Fruit fly (Drosophila melanogaster) whole organism, embryonic: ENCODE measurements around the gene amon.

Experiments
- ATbp ChIP-seq: fragments of 200-800 bp; sonication (Bioruptor generic); optimal IDR thresholded peaks from 2 replicates; lab custom pipeline; 2017; ENCODE audit warnings: missing biosample characterization, mild to moderate bottlenecking, missing genetic modification characterization, missing genetic modification reagents
- Abd-B ChIP-seq: fragments of 200-800 bp; sonication (Bioruptor generic); optimal IDR thresholded peaks from 2 replicates; lab custom pipeline; 2018; ENCODE audit warnings: missing biosample characterization, mild to moderate bottlenecking, missing genetic modification characterization, moderate library complexity
- Ada2b ChIP-seq: fragments of 200-800 bp; sonication (Bioruptor generic); IDR thresholded peaks from 2 replicates; pipeline ENCODE4 v1.3.6; 2022; ENCODE audit warnings: missing biosample characterization, missing genetic modification characterization
- Atf-2 ChIP-seq: fragments of 200-800 bp; sonication (Bioruptor generic); optimal IDR thresholded peaks from 2 replicates; lab custom pipeline; 2016; ENCODE audit warnings: missing biosample characterization, missing genetic modification characterization
- Awh ChIP-seq: fragments of 200-800 bp; sonication (Bioruptor generic); IDR thresholded peaks from 2 replicates; pipeline ENCODE4, ENCODE4 v1.3.6; 2022; ENCODE audit warnings: missing biosample characterization, missing genetic modification characterization
- Bteb2 ChIP-seq: fragments of 200-800 bp; sonication (Bioruptor generic); optimal IDR thresholded peaks from 2 replicates; lab custom pipeline; 2016; ENCODE audit warnings: missing biosample characterization, missing genetic modification characterization
- CG11723 ChIP-seq: fragments of 200-800 bp; sonication (Bioruptor generic); optimal IDR thresholded peaks from 2 replicates; lab custom pipeline; 2017; ENCODE audit warnings: missing biosample characterization, mild to moderate bottlenecking, missing genetic modification characterization
- CG12236 ChIP-seq: fragments of 200-800 bp; sonication (Bioruptor generic); optimal IDR thresholded peaks from 2 replicates; lab custom pipeline; 2016; ENCODE audit warnings: missing biosample characterization, missing genetic modification characterization
- CG12391 ChIP-seq: fragments of 200-800 bp; sonication (Bioruptor generic); optimal IDR thresholded peaks from 3 replicates; lab custom pipeline; 2018; ENCODE audit warnings: missing biosample characterization, mild to moderate bottlenecking, missing genetic modification characterization, moderate library complexity
- CG12659 ChIP-seq: fragments of 200-800 bp; sonication (Bioruptor generic); optimal IDR thresholded peaks from 3 replicates; lab custom pipeline; 2017; ENCODE audit warnings: mild to moderate bottlenecking, missing biosample characterization, missing genetic modification reagents, missing genetic modification characterization
- CG14050 ChIP-seq: fragments of 200-800 bp; sonication (Bioruptor generic); IDR thresholded peaks from 3 replicates; pipeline ENCODE4 v1.3.6; 2022; ENCODE audit warnings: missing biosample characterization, missing genetic modification characterization
- CG14667 ChIP-seq: fragments of 200-800 bp; sonication (Bioruptor generic); IDR thresholded peaks from 2 replicates; pipeline ENCODE4 v1.3.6; 2022; ENCODE audit warnings: missing biosample characterization, missing genetic modification characterization
- CG16815 ChIP-seq: fragments of 200-800 bp; sonication (Bioruptor generic); optimal IDR thresholded peaks from 3 replicates; lab custom pipeline; 2017; ENCODE audit warnings: missing biosample characterization, mild to moderate bottlenecking, missing genetic modification characterization
- CG17385 ChIP-seq: fragments of 200-800 bp; sonication (Bioruptor generic); optimal IDR thresholded peaks from 3 replicates; lab custom pipeline; 2018; ENCODE audit warnings: missing biosample characterization, mild to moderate bottlenecking, missing genetic modification characterization
- CG2129 ChIP-seq: fragments of 200-800 bp; sonication (Bioruptor generic); IDR thresholded peaks from 2 replicates; pipeline ENCODE4 v1.3.6; 2022; ENCODE audit warnings: missing biosample characterization, missing genetic modification characterization; ENCODE audit not compliant: partially characterized antibody
- CG2678 ChIP-seq: fragments of 200-800 bp; sonication (Bioruptor generic); optimal IDR thresholded peaks from 3 replicates; lab custom pipeline; 2019; ENCODE audit warnings: missing biosample characterization, mild to moderate bottlenecking, missing genetic modification characterization, moderate library complexity
- CG32532 ChIP-seq: fragments of 200-800 bp; sonication (Bioruptor generic); IDR thresholded peaks from 2 replicates; pipeline ENCODE4 v1.3.6; 2022; ENCODE audit warnings: missing biosample characterization, missing genetic modification characterization
- CG43689 ChIP-seq: fragments of 200-800 bp; sonication (Bioruptor generic); IDR thresholded peaks from 2 replicates; pipeline ENCODE4 v1.3.6; 2022; ENCODE audit warnings: missing biosample characterization, missing genetic modification characterization
- CG4617 ChIP-seq: fragments of 200-800 bp; sonication (Bioruptor generic); optimal IDR thresholded peaks from 3 replicates; lab custom pipeline; 2016; ENCODE audit warnings: missing biosample characterization, missing genetic modification characterization, borderline replicate concordance
- CG6254 ChIP-seq: fragments of 200-800 bp; sonication (Bioruptor generic); optimal IDR thresholded peaks from 3 replicates; lab custom pipeline; 2017; ENCODE audit warnings: mild to moderate bottlenecking, missing biosample characterization, missing genetic modification reagents, missing genetic modification characterization
- CG6791 ChIP-seq: fragments of 200-800 bp; sonication (Bioruptor generic); IDR thresholded peaks from 3 replicates; pipeline ENCODE4 v1.3.6; 2022; ENCODE audit warnings: missing biosample characterization, missing genetic modification characterization; ENCODE audit not compliant: partially characterized antibody
- CG8359 ChIP-seq: fragments of 200-800 bp; sonication (Bioruptor generic); optimal IDR thresholded peaks from 2 replicates; lab custom pipeline; 2017; ENCODE audit warnings: missing biosample characterization, mild to moderate bottlenecking, missing genetic modification characterization, borderline replicate concordance
- CG8924 ChIP-seq: fragments of 200-800 bp; optimal IDR thresholded peaks from 3 replicates; lab custom pipeline; 2019; ENCODE audit warnings: missing biosample characterization, mild to moderate bottlenecking, missing genetic modification characterization, moderate library complexity
- CG9437 ChIP-seq: fragments of 200-800 bp; sonication (Bioruptor generic); optimal IDR thresholded peaks from 2 replicates; lab custom pipeline; 2018; ENCODE audit warnings: missing biosample characterization, mild to moderate bottlenecking, missing genetic modification characterization
- CkIIα-i1 ChIP-seq: fragments of 200-800 bp; sonication (Bioruptor generic); IDR thresholded peaks from 2 replicates; pipeline ENCODE4 v1.3.6; 2022; ENCODE audit warnings: missing biosample characterization, missing genetic modification characterization
- Dfd ChIP-seq, 2 experiments: fragments of >200 bp; optimal IDR thresholded peaks; 2 replicates each; lab custom pipeline; 2017; ENCODE audit warnings: missing biosample characterization in 2 of 2, missing genetic modification characterization in 2 of 2
- H2.0 ChIP-seq: fragments of 200-800 bp; sonication (Bioruptor generic); IDR thresholded peaks from 2 replicates; pipeline ENCODE4 v1.3.6; 2022; ENCODE audit warnings: missing biosample characterization, missing genetic modification characterization
- HLH3B ChIP-seq: fragments of 200-800 bp; sonication (Bioruptor generic); IDR thresholded peaks from 2 replicates; pipeline ENCODE4 v1.3.6; 2022; ENCODE audit warnings: missing biosample characterization, missing genetic modification characterization
- Hr3 ChIP-seq: fragments of 200-800 bp; sonication (Bioruptor generic); optimal IDR thresholded peaks from 3 replicates; lab custom pipeline; 2016; ENCODE audit warnings: missing biosample characterization, missing genetic modification characterization
- Med ChIP-seq: fragments of 200-800 bp; sonication (Bioruptor generic); peaks from one replicate; lab custom pipeline; 2016; ENCODE audit warnings: missing biosample characterization, missing genetic modification characterization, mild to moderate bottlenecking, inconsistent platforms, moderate library complexity
- Ptx1 ChIP-seq: fragments of 200-800 bp; sonication (Bioruptor generic); IDR thresholded peaks from 2 replicates; pipeline ENCODE4 v1.3.6; 2022; ENCODE audit warnings: missing biosample characterization, missing genetic modification characterization
- Rfx ChIP-seq: fragments of 200-800 bp; sonication (Bioruptor generic); IDR thresholded peaks from 2 replicates; pipeline ENCODE4 v1.3.6; 2022; ENCODE audit warnings: missing biosample characterization, missing genetic modification characterization
- Taf1 ChIP-seq: fragments of 200-800 bp; sonication (Bioruptor generic); IDR thresholded peaks from 2 replicates; pipeline ENCODE4 v1.3.6; 2022; ENCODE audit warnings: missing biosample characterization, missing genetic modification characterization
- bsh ChIP-seq, 2 experiments: fragments of 200-800 bp; sonication (Bioruptor generic); optimal IDR thresholded peaks; 2 replicates each; lab custom pipeline; 2017 to 2018; ENCODE audit warnings: mild to moderate bottlenecking in 2 of 2, missing biosample characterization in 2 of 2, missing genetic modification characterization in 2 of 2, moderate library complexity in 1 of 2
- btn ChIP-seq: fragments of 200-800 bp; sonication (Bioruptor generic); optimal IDR thresholded peaks from 2 replicates; lab custom pipeline; 2016; ENCODE audit warnings: missing biosample characterization, missing genetic modification characterization
- crp ChIP-seq, 2 experiments: fragments of 200-800 bp; sonication (Bioruptor generic); optimal IDR thresholded peaks; 2 replicates in 1 of 2; 3 replicates in 1 of 2; lab custom pipeline; 2017; ENCODE audit warnings: missing biosample characterization in 2 of 2, missing genetic modification characterization in 2 of 2, mild to moderate bottlenecking in 1 of 2, moderate library complexity in 1 of 2
- hkb ChIP-seq, 2 experiments: fragments of 200-800 bp in 1 of 2; fragments of >200 bp in 1 of 2; sonication (Bioruptor generic) in 1 of 2; IDR thresholded peaks in 1 of 2; optimal IDR thresholded peaks in 1 of 2; 2 replicates each; pipeline versions ENCODE4 v1.3.6 to Lab custom; 2017 to 2022; ENCODE audit warnings: missing biosample characterization in 1 of 2, missing genetic modification characterization in 1 of 2
- insv ChIP-seq, 2 experiments: fragments of 200-800 bp; sonication (Bioruptor generic); optimal IDR thresholded peaks; 3 replicates each; lab custom pipeline; 2016 to 2018; ENCODE audit warnings: missing biosample characterization in 2 of 2, missing genetic modification characterization in 2 of 2
- ken ChIP-seq: fragments of 200-800 bp; sonication (Bioruptor generic); IDR thresholded peaks from 3 replicates; pipeline ENCODE4 v1.3.6; 2022; ENCODE audit warnings: missing biosample characterization, missing genetic modification characterization
- knrl ChIP-seq: fragments of 200-800 bp; sonication (Bioruptor generic); IDR thresholded peaks from 3 replicates; pipeline ENCODE4 v1.3.6; 2022; ENCODE audit warnings: missing biosample characterization, missing genetic modification characterization; ENCODE audit not compliant: partially characterized antibody
- nom ChIP-seq: fragments of 200-800 bp; sonication (Bioruptor generic); optimal IDR thresholded peaks from 2 replicates; lab custom pipeline; 2017; ENCODE audit warnings: missing biosample characterization, missing genetic modification characterization, mild to moderate bottlenecking, moderate library complexity, missing genetic modification reagents
- oc ChIP-seq: fragments of 200-800 bp; sonication (Bioruptor generic); optimal IDR thresholded peaks from 2 replicates; lab custom pipeline; 2018; ENCODE audit warnings: missing biosample characterization, mild to moderate bottlenecking, missing genetic modification characterization, moderate library complexity
- peb ChIP-seq: fragments of 200-800 bp; sonication (Bioruptor generic); IDR thresholded peaks from 2 replicates; pipeline ENCODE4 v1.3.6; 2022; ENCODE audit warnings: missing biosample characterization, missing genetic modification characterization
- pfk ChIP-seq: fragments of 200-800 bp; sonication (Bioruptor generic); optimal IDR thresholded peaks from 2 replicates; lab custom pipeline; 2018; ENCODE audit warnings: missing biosample characterization, mild to moderate bottlenecking, missing genetic modification characterization, moderate library complexity
- prd ChIP-seq, 3 experiments: fragments of >200 bp in 2 of 3; fragments of 200-800 bp in 1 of 3; sonication (Bioruptor generic) in 1 of 3; optimal IDR thresholded peaks in 2 of 3; IDR thresholded peaks in 1 of 3; 2 replicates in 2 of 3; 3 replicates in 1 of 3; pipeline versions ENCODE4 v1.3.6 to Lab custom; 2017 to 2022; ENCODE audit warnings: missing biosample characterization in 1 of 3, missing genetic modification characterization in 1 of 3
- seq ChIP-seq: fragments of 200-800 bp; sonication (Bioruptor generic); IDR thresholded peaks from 2 replicates; pipeline ENCODE4 v1.3.6; 2022; ENCODE audit warnings: missing biosample characterization, missing genetic modification characterization
- slp2 ChIP-seq: fragments of 200-800 bp; sonication (Bioruptor generic); optimal IDR thresholded peaks from 2 replicates; lab custom pipeline; 2016; ENCODE audit warnings: missing biosample characterization, missing genetic modification characterization
- vvl ChIP-seq: fragments of 200-800 bp; sonication (Bioruptor generic); IDR thresholded peaks from 2 replicates; pipeline ENCODE4 v1.3.6; 2022; ENCODE audit warnings: missing biosample characterization, missing genetic modification characterization
- zf30C ChIP-seq: fragments of 200-800 bp; sonication (Bioruptor generic); optimal IDR thresholded peaks from 3 replicates; lab custom pipeline; 2018; ENCODE audit warnings: missing biosample characterization, mild to moderate bottlenecking, missing genetic modification characterization

Gene amon

DNA sequence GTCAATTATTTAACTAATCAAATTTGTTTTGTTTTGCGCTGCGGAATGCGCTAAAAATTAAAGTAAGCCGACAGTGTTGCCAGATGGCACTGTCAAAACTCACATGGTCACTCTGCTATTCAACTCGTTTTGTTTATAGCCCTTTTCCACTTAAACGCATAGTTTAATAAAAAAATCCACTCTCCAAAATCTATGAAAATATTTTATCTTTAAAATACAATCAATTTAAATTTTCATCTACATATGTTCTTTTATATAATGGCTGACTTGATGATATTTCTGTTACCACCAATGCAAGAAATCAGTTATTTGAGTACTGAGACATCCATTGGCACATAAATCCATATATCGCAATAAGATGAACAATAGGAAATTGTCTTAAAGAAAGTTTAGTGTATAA lies 3.3 kb upstream of the amon start, which contains the start of gene CG6425 (continued):
- no peak for TF ChIP-seq CG6791 (GFP tag; lab: Robert Waterston, UW)
- no peak for TF ChIP-seq CG2129 (GFP tag; lab: Robert Waterston, UW)
- peak; percentile 23 for TF ChIP-seq CG8924
- no peak for TF ChIP-seq insv (GFP tag; optimal IDR thresholded peaks at IDR 0.05; lab: Kevin White, UChicago)
- no peak for TF ChIP-seq prd (optimal IDR thresholded peaks at IDR 0.05; lab: Kevin White, UChicago)
- peak; percentile 19; the same call in 1 of the 3 replicates for TF ChIP-seq prd (GFP tag; IDR thresholded peaks at IDR 0.05; lab: Robert Waterston, UW)
- peak; percentile 12; the same call in 1 of the 2 replicates for TF ChIP-seq HLH3B (GFP tag; lab: Robert Waterston, UW)
- TF ChIP-seq crp (GFP tag; optimal IDR thresholded peaks at IDR 0.05; lab: Kevin White, UChicago): no peak
- TF ChIP-seq slp2 (GFP tag; lab: Kevin White, UChicago): no peak
- no peak for TF ChIP-seq pfk (GFP tag; lab: Kevin White, UChicago)
- TF ChIP-seq Abd-B: peak; percentile 60
- no peak for TF ChIP-seq Bteb2 (GFP tag; lab: Kevin White, UChicago)
- TF ChIP-seq hkb (optimal IDR thresholded peaks at IDR 0.05; lab: Kevin White, UChicago): no peak
- no peak for TF ChIP-seq hkb (GFP tag; IDR thresholded peaks at IDR 0.05; lab: Robert Waterston, UW)
- TF ChIP-seq CG2678 (tag; lab: Kevin White, UChicago): no peak
- no peak for TF ChIP-seq oc (tag; lab: Kevin White, UChicago)
- TF ChIP-seq Med: peak; percentile 72
- TF ChIP-seq CG12236 (GFP tag; lab: Kevin White, UChicago): no peak
- 0 out of 3 replicates have a peak, but pooled peaks have one; percentile 30 for TF ChIP-seq knrl (GFP tag; lab: Robert Waterston, UW)
- no peak for TF ChIP-seq vvl (GFP tag; lab: Robert Waterston, UW)
- TF ChIP-seq CG12659 (GFP tag; lab: Kevin White, UChicago): peak; percentile 52
- no peak for TF ChIP-seq CkIIα-i1 (GFP tag; lab: Robert Waterston, UW)
- TF ChIP-seq CG12391 (tag; lab: Kevin White, UChicago): peak; percentile 35
- TF ChIP-seq Ada2b: peak; percentile 30; the same call in 1 of the 2 replicates
- no peak for TF ChIP-seq CG43689 (GFP tag; lab: Robert Waterston, UW)
- TF ChIP-seq peb (GFP tag; lab: Robert Waterston, UW): no peak
- TF ChIP-seq CG11723: no peak
- peak in 1 of 2 experiments; percentile 51 for TF ChIP-seq Dfd (GFP tag; optimal IDR thresholded peaks at IDR 0.05; lab: Kevin White, UChicago)
- TF ChIP-seq zf30C: peak; percentile 25
- TF ChIP-seq CG14667: no peak
- TF ChIP-seq CG32532: no peak
- TF ChIP-seq Rfx (GFP tag; lab: Robert Waterston, UW): peak; percentile 45; the same call in 1 of the 2 replicates
- no peak for TF ChIP-seq CG9437
- no peak for TF ChIP-seq ATbp (GFP tag; lab: Kevin White, UChicago)
- peak; percentile 1 for TF ChIP-seq CG4617 (GFP tag; lab: Kevin White, UChicago)
- TF ChIP-seq H2.0: 0 out of 2 replicates have a peak, but pooled peaks have one; percentile 25
- no peak for TF ChIP-seq Atf-2
- TF ChIP-seq Taf1 (GFP tag; lab: Robert Waterston, UW): no peak
- TF ChIP-seq CG16815: peak; percentile 4
- TF ChIP-seq Ptx1 (GFP tag; lab: Robert Waterston, UW): peak; percentile 27; the same call in 1 of the 2 replicates
- no peak for TF ChIP-seq CG8359
- TF ChIP-seq CG17385 (GFP tag; lab: Kevin White, UChicago): no peak
- no peak for TF ChIP-seq btn
- TF ChIP-seq ken (GFP tag; lab: Robert Waterston, UW): 0 out of 3 replicates have a peak, but pooled peaks have one; percentile 51
- no peak for TF ChIP-seq CG14050 (GFP tag; lab: Robert Waterston, UW)
- TF ChIP-seq CG6254 (GFP tag; lab: Kevin White, UChicago): no peak
- peak; percentile 14 for TF ChIP-seq Hr3 (GFP tag; lab: Kevin White, UChicago)
- no peak for TF ChIP-seq seq (GFP tag; lab: Robert Waterston, UW)
- TF ChIP-seq bsh (GFP tag; optimal IDR thresholded peaks at IDR 0.05; lab: Kevin White, UChicago): peak in 1 of 2 experiments; percentile 6
- TF ChIP-seq Awh: no peak
- TF ChIP-seq nom (GFP tag; lab: Kevin White, UChicago): no peak
